Worm (Caenorhabditis elegans) whole organism, early embryonic: ENCODE data around the gene F17C11.26.

Experiments
- B0310.2 ChIP-seq: sonication (generic microtip); optimal IDR thresholded peaks from 2 replicates; lab custom pipeline; 2016; ENCODE audit warnings: mild to moderate bottlenecking, missing genetic modification characterization, missing compliant biosample characterization
- F13C5.2 ChIP-seq: sonication (generic microtip); optimal IDR thresholded peaks from 2 replicates; lab custom pipeline; 2017; ENCODE audit warnings: mild to moderate bottlenecking, missing genetic modification characterization, inconsistent platforms, missing compliant biosample characterization
- aly-1 ChIP-seq: sonication (generic microtip); optimal IDR thresholded peaks from 2 replicates; lab custom pipeline; 2016; ENCODE audit warnings: missing genetic modification characterization, missing compliant biosample characterization
- ama-1 ChIP-seq: fragments of 150-350 bp; optimal IDR thresholded peaks from 2 replicates; lab custom pipeline; 2014
- ceh-13 ChIP-seq: fragments of 200-800 bp; sonication (Bioruptor generic); optimal IDR thresholded peaks from 2 replicates; lab custom pipeline; 2018; ENCODE audit warnings: mild to moderate bottlenecking, missing genetic modification characterization, missing compliant biosample characterization
- ceh-36 ChIP-seq: sonication (generic microtip); optimal IDR thresholded peaks from 2 replicates; lab custom pipeline; 2016; ENCODE audit warnings: missing genetic modification characterization, inconsistent platforms, missing compliant biosample characterization
- ets-7 ChIP-seq: sonication (generic microtip); optimal IDR thresholded peaks from 2 replicates; lab custom pipeline; 2016; ENCODE audit warnings: missing genotype, missing genetic modification characterization, missing compliant biosample characterization
- flt-1 ChIP-seq: fragments of 200-800 bp; sonication (Bioruptor generic); IDR thresholded peaks from 2 replicates; pipeline ENCODE4 v1.3.6; 2022; ENCODE audit warnings: missing genetic modification characterization, missing compliant biosample characterization
- hmbx-1 ChIP-seq: sonication (generic microtip); optimal IDR thresholded peaks from 2 replicates; lab custom pipeline; 2016; ENCODE audit warnings: mild to moderate bottlenecking, missing genetic modification characterization, missing compliant biosample characterization
- hmg-4 ChIP-seq: fragments of 200-800 bp; sonication (Bioruptor generic); optimal IDR thresholded peaks from 2 replicates; lab custom pipeline; 2018; ENCODE audit warnings: mild to moderate bottlenecking, missing genetic modification characterization, missing compliant biosample characterization
- hnd-1 ChIP-seq: sonication (generic microtip); optimal IDR thresholded peaks from 2 replicates; lab custom pipeline; 2016; ENCODE audit warnings: missing genetic modification characterization, missing compliant biosample characterization
- pes-1 ChIP-seq: fragments of 200-800 bp; sonication (Bioruptor generic); IDR thresholded peaks from 2 replicates; pipeline ENCODE4 v1.3.6; 2022; ENCODE audit warnings: missing genetic modification reagents, missing genetic modification characterization, missing compliant biosample characterization
- scrt-1 ChIP-seq: fragments of 200-800 bp; sonication (Bioruptor generic); IDR thresholded peaks from 2 replicates; pipeline ENCODE4 v1.3.6; 2022; ENCODE audit warnings: missing genetic modification characterization, missing compliant biosample characterization
- sea-1 ChIP-seq: fragments of 200-800 bp; sonication (Bioruptor generic); conservative IDR thresholded peaks from 2 replicates; pipeline ENCODE4 v1.3.6; 2022; ENCODE audit warnings: missing genetic modification characterization, missing compliant biosample characterization
- tbx-11 ChIP-seq: fragments of 200-800 bp; sonication (Bioruptor generic); IDR thresholded peaks from 2 replicates; pipeline ENCODE4 v1.3.6; 2022; ENCODE audit warnings: missing genetic modification characterization, missing compliant biosample characterization
- tbx-37 ChIP-seq: fragments of 200-800 bp; sonication (Bioruptor generic); conservative IDR thresholded peaks from 2 replicates; pipeline ENCODE4 v1.3.6; 2022; ENCODE audit warnings: missing genetic modification reagents, missing genetic modification characterization, missing compliant biosample characterization
- tra-4 ChIP-seq: sonication (generic microtip); optimal IDR thresholded peaks from 2 replicates; lab custom pipeline; 2017; ENCODE audit warnings: missing genetic modification characterization, missing compliant biosample characterization

Gene F17C11.26

ce11 chrV:10953471-10954155, 12.4 kb downstream of the F17C11.26 start:
- TF ChIP-seq ceh-36 (tag; lab: Kevin White, UChicago) (no peak), tra-4 (tag; lab: Kevin White, UChicago) (no peak), ceh-13 (GFP tag; lab: Kevin White, UChicago) (no peak), tbx-37 (GFP tag; lab: Robert Waterston, UW) (no peak), hmbx-1 (tag; lab: Kevin White, UChicago) (no peak), flt-1 (GFP tag; lab: Robert Waterston, UW) (no peak), aly-1 (tag; lab: Kevin White, UChicago) (no peak), ets-7 (no peak), scrt-1 (GFP tag; lab: Robert Waterston, UW) (no peak), ama-1 (lab: Kevin White, UChicago) (no peak), pes-1 (GFP tag; lab: Robert Waterston, UW) (no peak), hnd-1 (tag; lab: Kevin White, UChicago) (no peak), B0310.2 (no peak), tbx-11 (no peak), sea-1 (no peak)

- TF ChIP-seq tbx-37 (GFP tag; lab: Robert Waterston, UW), result no peak
- no peak for TF ChIP-seq sea-1
- no peak for TF ChIP-seq ets-7
- TF ChIP-seq ceh-13 (GFP tag; lab: Kevin White, UChicago), result no peak
- no peak for TF ChIP-seq tbx-11
- no peak for TF ChIP-seq B0310.2
- no peak for TF ChIP-seq flt-1 (GFP tag; lab: Robert Waterston, UW)
- TF ChIP-seq hnd-1 (tag; lab: Kevin White, UChicago), result no peak
- TF ChIP-seq hmg-4 (GFP tag; lab: Kevin White, UChicago), result no peak
- no peak for TF ChIP-seq F13C5.2 (tag; lab: Kevin White, UChicago)
Measured at ce11 chrV:10954334-10954733, 13.1 kb downstream of the F17C11.26 start, which contains the start of gene clec-221. TSS of gene clec-221 (minus strand) at chrV:10954434.

- TF ChIP-seq ceh-36 (tag; lab: Kevin White, UChicago), result no peak
- no peak for TF ChIP-seq F13C5.2 (tag; lab: Kevin White, UChicago)
- TF ChIP-seq scrt-1 (GFP tag; lab: Robert Waterston, UW), result no peak
- no peak for TF ChIP-seq ama-1 (lab: Kevin White, UChicago)
- no peak for TF ChIP-seq B0310.2
Measured at ce11 chrV:10954832-10955231, 13.6 kb downstream of the F17C11.26 start, which contains the start of gene F17C11.6. TSS of gene F17C11.6 (plus strand) at chrV:10955121.

- no peak for TF ChIP-seq hnd-1 (tag; lab: Kevin White, UChicago)
- TF ChIP-seq ama-1 (lab: Kevin White, UChicago), result no peak
- TF ChIP-seq ceh-36 (tag; lab: Kevin White, UChicago), result no peak
Measured at ce11 chrV:10955681-10956476, 14.6 kb downstream of the F17C11.26 start, which contains the start of gene F17C11.13. TSS of gene F17C11.13 (plus strand) at chrV:10955923.

ce11 chrV:10958322-10958900, 17.2 kb downstream of the F17C11.26 start, which contains the start of gene pigt-1:
TSS of gene pigt-1 (minus strand) at chrV:10958821.
- TF ChIP-seq ama-1 (lab: Kevin White, UChicago), result peak; percentile 37
- no peak for TF ChIP-seq tra-4 (tag; lab: Kevin White, UChicago)
- TF ChIP-seq hmg-4 (GFP tag; lab: Kevin White, UChicago), result no peak
- TF ChIP-seq hnd-1 (tag; lab: Kevin White, UChicago), result no peak

- TF ChIP-seq hmg-4 (GFP tag; lab: Kevin White, UChicago) (no peak), ama-1 (lab: Kevin White, UChicago) (no peak), tbx-37 (GFP tag; lab: Robert Waterston, UW) (no peak), tra-4 (tag; lab: Kevin White, UChicago) (no peak), F13C5.2 (tag; lab: Kevin White, UChicago) (no peak), pes-1 (GFP tag; lab: Robert Waterston, UW) (no peak), ceh-36 (tag; lab: Kevin White, UChicago) (no peak), ceh-13 (GFP tag; lab: Kevin White, UChicago) (no peak), flt-1 (GFP tag; lab: Robert Waterston, UW) (no peak), hnd-1 (tag; lab: Kevin White, UChicago) (no peak), tbx-11 (no peak), hmbx-1 (tag; lab: Kevin White, UChicago) (no peak), B0310.2 (no peak), scrt-1 (GFP tag; lab: Robert Waterston, UW) (no peak), ets-7 (no peak), aly-1 (tag; lab: Kevin White, UChicago) (no peak), sea-1 (no peak)
Measured at ce11 chrV:10960544-10960943, 19.3 kb downstream of the F17C11.26 start, which contains the start of gene vps-36. TSS of gene vps-36 (minus strand) at chrV:10960669.

- TF ChIP-seq sea-1 (no peak), tra-4 (tag; lab: Kevin White, UChicago) (no peak), hnd-1 (tag; lab: Kevin White, UChicago) (no peak), tbx-37 (GFP tag; lab: Robert Waterston, UW) (no peak), pes-1 (GFP tag; lab: Robert Waterston, UW) (no peak), hmg-4 (GFP tag; lab: Kevin White, UChicago) (no peak), F13C5.2 (tag; lab: Kevin White, UChicago) (no peak), ets-7 (no peak), scrt-1 (GFP tag; lab: Robert Waterston, UW) (no peak), hmbx-1 (tag; lab: Kevin White, UChicago) (no peak), aly-1 (tag; lab: Kevin White, UChicago) (no peak), ama-1 (lab: Kevin White, UChicago) (no peak), B0310.2 (no peak), ceh-13 (GFP tag; lab: Kevin White, UChicago) (no peak)
Measured at ce11 chrV:10961448-10961870, 20.2 kb downstream of the F17C11.26 start.
